Worm (Caenorhabditis elegans) whole organism, young adult: ENCODE measurements around the gene F35D2.3.

Experiments
- B0336.3 ChIP-seq: fragments of 200-800 bp; sonication (Bioruptor generic); IDR thresholded peaks from 2 replicates; pipeline ENCODE4 v1.3.6; 2022; ENCODE audit warnings: missing genetic modification characterization, missing compliant biosample characterization
- C17E4.6 ChIP-seq: fragments of 200-800 bp; sonication (Bioruptor generic); IDR thresholded peaks from 2 replicates; pipeline ENCODE4 v1.3.6; 2022; ENCODE audit warnings: missing genetic modification reagents, missing genetic modification characterization, missing compliant biosample characterization
- bed-1 ChIP-seq: fragments of 200-800 bp; sonication (Bioruptor generic); IDR thresholded peaks from 2 replicates; pipeline ENCODE4 v1.3.6; 2022; ENCODE audit warnings: missing genetic modification reagents, missing genetic modification characterization, missing compliant biosample characterization
- ceh-58 ChIP-seq: fragments of 200-800 bp; sonication (Bioruptor generic); IDR thresholded peaks from 2 replicates; pipeline ENCODE4 v1.3.6; 2022; ENCODE audit warnings: missing genetic modification characterization, missing compliant biosample characterization
- die-1 ChIP-seq: sonication (generic microtip); optimal IDR thresholded peaks from 2 replicates; lab custom pipeline; 2016; ENCODE audit warnings: missing genotype, mild to moderate bottlenecking, missing genetic modification characterization, missing compliant biosample characterization
- dpl-1 ChIP-seq: fragments of 150-350 bp; optimal IDR thresholded peaks from 2 replicates; lab custom pipeline; 2014; ENCODE audit warnings: missing biosample characterization, missing genetic modification reagents, missing genetic modification characterization
- gei-17 ChIP-seq: fragments of 200-800 bp; sonication (Bioruptor generic); optimal IDR thresholded peaks from 2 replicates; lab custom pipeline; 2018; ENCODE audit warnings: mild to moderate bottlenecking, missing genetic modification characterization, missing compliant biosample characterization
- him-1 ChIP-seq: sonication (generic microtip); optimal IDR thresholded peaks from 2 replicates; lab custom pipeline; 2016; ENCODE audit warnings: missing genotype, missing genetic modification reagents, missing genetic modification characterization, missing compliant biosample characterization
- lin-35 ChIP-seq, 3 experiments: fragments of 150-350 bp in 2 of 3; sonication (generic microtip) in 1 of 3; optimal IDR thresholded peaks; 2 replicates each; lab custom pipeline; 2014 to 2018; ENCODE audit warnings: missing biosample characterization in 3 of 3, missing genetic modification characterization in 3 of 3, missing genetic modification reagents in 3 of 3
- mcd-1 ChIP-seq: fragments of 200-800 bp; sonication (Bioruptor generic); IDR thresholded peaks from 2 replicates; pipeline ENCODE4 v1.3.6; 2022; ENCODE audit warnings: missing genetic modification reagents, missing genetic modification characterization, missing compliant biosample characterization
- pha-4 ChIP-seq: fragments of 150-350 bp; sonication (generic microtip); optimal IDR thresholded peaks from 2 replicates; lab custom pipeline; 2014; ENCODE audit warnings: missing biosample characterization, missing genetic modification reagents, missing genetic modification characterization
- unc-130 ChIP-seq: sonication (generic microtip); optimal IDR thresholded peaks from 2 replicates; lab custom pipeline; 2016; ENCODE audit warnings: missing genetic modification reagents, missing genetic modification characterization, missing compliant biosample characterization
- unc-62 ChIP-seq: fragments of 150-350 bp; optimal IDR thresholded peaks from 2 replicates; lab custom pipeline; 2014; ENCODE audit warnings: missing biosample characterization, missing genetic modification reagents, missing genetic modification characterization
- ztf-25 ChIP-seq: fragments of 200-800 bp; sonication (Bioruptor generic); IDR thresholded peaks from 2 replicates; pipeline ENCODE4 v1.3.6; 2022; ENCODE audit warnings: missing genetic modification reagents, missing genetic modification characterization, missing compliant biosample characterization

ce11 chrII:7594262-7594661, 23.9 kb downstream of the F35D2.3 start:
- TF ChIP-seq ztf-25 (GFP tag; lab: Robert Waterston, UW) = no peak
- TF ChIP-seq pha-4 (tag; lab: Kevin White, UChicago) = no peak
- TF ChIP-seq mcd-1 (GFP tag; lab: Robert Waterston, UW) = no peak
- no peak for TF ChIP-seq unc-130
- TF ChIP-seq dpl-1 (GFP tag; lab: Kevin White, UChicago) = no peak
- no peak for TF ChIP-seq B0336.3
- TF ChIP-seq ceh-58 = no peak
- no peak for TF ChIP-seq unc-62 (GFP tag; lab: Kevin White, UChicago)
- TF ChIP-seq C17E4.6 (GFP tag; lab: Robert Waterston, UW) = no peak
- TF ChIP-seq gei-17 (GFP tag; lab: Kevin White, UChicago) = no peak
- TF ChIP-seq bed-1 (GFP tag; lab: Robert Waterston, UW) = no peak
- no peak for TF ChIP-seq die-1 (tag; lab: Kevin White, UChicago)
- TF ChIP-seq lin-35 (GFP tag; optimal IDR thresholded peaks at IDR 0.05; lab: Kevin White, UChicago) = no peak
- TF ChIP-seq him-1 (tag; lab: Kevin White, UChicago) = no peak
